Worm (Caenorhabditis elegans) whole organism, L1 larva: ENCODE data around the gene C07A9.13.

ENCODE experiments used
- C16A3.4 ChIP-seq: fragments of 150-350 bp; optimal IDR thresholded peaks from 2 replicates; lab custom pipeline; 2014; ENCODE audit warnings: missing biosample characterization, missing genetic modification characterization
- C34B4.2 ChIP-seq: sonication (generic microtip); optimal IDR thresholded peaks from 2 replicates; lab custom pipeline; 2017; ENCODE audit warnings: mild to moderate bottlenecking, missing genetic modification characterization, missing compliant biosample characterization
- aha-1 ChIP-seq: fragments of 150-350 bp; optimal IDR thresholded peaks from 2 replicates; lab custom pipeline; 2014; ENCODE audit warnings: missing biosample characterization, missing genetic modification characterization
- ama-1 ChIP-seq: fragments of 150-350 bp; optimal IDR thresholded peaks from 2 replicates; lab custom pipeline; 2014
- blmp-1 ChIP-seq: fragments of 150-350 bp; optimal IDR thresholded peaks from 2 replicates; lab custom pipeline; 2014; ENCODE audit warnings: missing biosample characterization, missing genetic modification characterization
- ceh-8 ChIP-seq: fragments of 200-800 bp; sonication (Bioruptor generic); optimal IDR thresholded peaks from 2 replicates; lab custom pipeline; 2018; ENCODE audit warnings: mild to moderate bottlenecking, missing genetic modification characterization, moderate library complexity, missing compliant biosample characterization
- ceh-88 ChIP-seq: fragments of 200-800 bp; sonication (Bioruptor generic); IDR thresholded peaks from 2 replicates; pipeline ENCODE4 v1.3.6; 2022; ENCODE audit warnings: missing genetic modification characterization, missing compliant biosample characterization
- ces-1 ChIP-seq: fragments of 150-350 bp; optimal IDR thresholded peaks from 2 replicates; lab custom pipeline; 2014; ENCODE audit warnings: missing biosample characterization, missing genetic modification reagents, missing genetic modification characterization
- efl-1 ChIP-seq, 4 experiments: fragments of 150-350 bp; optimal IDR thresholded peaks in 3 of 4; peaks in 1 of 4; 1 replicate in 1 of 4; 2 replicates in 3 of 4; lab custom pipeline; 2014; ENCODE audit warnings: missing biosample characterization in 2 of 4, missing genetic modification characterization in 2 of 4, missing genetic modification reagents in 2 of 4
- elt-2 ChIP-seq: sonication (generic microtip); optimal IDR thresholded peaks from 2 replicates; lab custom pipeline; 2016; ENCODE audit warnings: missing genetic modification characterization, mild to moderate bottlenecking, inconsistent platforms, missing compliant biosample characterization, missing genetic modification reagents
- elt-3 ChIP-seq, 6 experiments: fragments of 150-350 bp in 1 of 6; sonication (generic microtip); optimal IDR thresholded peaks; 2 replicates each; lab custom pipeline; 2017 to 2018; ENCODE audit warnings: missing biosample characterization in 6 of 6, missing genetic modification characterization in 6 of 6, inconsistent platforms in 1 of 6
- fos-1 ChIP-seq: fragments of 150-350 bp; optimal IDR thresholded peaks from 2 replicates; lab custom pipeline; 2014; ENCODE audit warnings: missing biosample characterization, missing genetic modification characterization
- hpl-2 ChIP-seq: fragments of 150-350 bp; optimal IDR thresholded peaks from 2 replicates; lab custom pipeline; 2014; ENCODE audit warnings: missing biosample characterization, missing genetic modification reagents, missing genetic modification characterization
- lin-13 ChIP-seq: fragments of 150-350 bp; optimal IDR thresholded peaks from 2 replicates; lab custom pipeline; 2014; ENCODE audit warnings: missing biosample characterization, missing genetic modification reagents, missing genetic modification characterization
- lin-14 ChIP-seq: fragments of 200-800 bp; sonication (Bioruptor generic); optimal IDR thresholded peaks from 2 replicates; lab custom pipeline; 2018; ENCODE audit warnings: mild to moderate bottlenecking, missing genetic modification characterization, moderate library complexity, missing compliant biosample characterization
- lsy-2 ChIP-seq, 2 experiments: fragments of 150-350 bp; optimal IDR thresholded peaks; 2 replicates each; lab custom pipeline; 2014; ENCODE audit warnings: missing biosample characterization in 2 of 2, missing genetic modification characterization in 2 of 2
- mdl-1 ChIP-seq, 2 experiments: fragments of 150-350 bp; optimal IDR thresholded peaks; 2 replicates each; lab custom pipeline; 2014 to 2017; ENCODE audit warnings: missing biosample characterization in 2 of 2, missing genetic modification characterization in 2 of 2, inconsistent platforms in 1 of 2
- nhr-237 ChIP-seq: fragments of 150-350 bp; optimal IDR thresholded peaks from 2 replicates; lab custom pipeline; 2014; ENCODE audit warnings: missing biosample characterization, missing genetic modification characterization
- nhr-28 ChIP-seq: fragments of 150-350 bp; optimal IDR thresholded peaks from 2 replicates; lab custom pipeline; 2014; ENCODE audit warnings: missing biosample characterization, missing genetic modification characterization
- nhr-76 ChIP-seq: sonication (generic microtip); optimal IDR thresholded peaks from 2 replicates; lab custom pipeline; 2017; ENCODE audit warnings: missing biosample characterization, missing genetic modification characterization
- nhr-85 ChIP-seq: sonication (generic microtip); peaks from one replicate; lab custom pipeline; 2016; ENCODE audit warnings: missing genetic modification characterization, inconsistent platforms, missing compliant biosample characterization
- pqm-1 ChIP-seq: sonication (generic microtip); optimal IDR thresholded peaks from 3 replicates; lab custom pipeline; 2017; ENCODE audit warnings: missing biosample characterization, missing genetic modification characterization
- swsn-7 ChIP-seq: sonication (generic microtip); optimal IDR thresholded peaks from 2 replicates; lab custom pipeline; 2016; ENCODE audit warnings: missing genetic modification characterization, missing compliant biosample characterization
- tlp-1 ChIP-seq: fragments of 150-350 bp; optimal IDR thresholded peaks from 2 replicates; lab custom pipeline; 2014; ENCODE audit warnings: missing biosample characterization, missing genetic modification characterization
- unc-30 ChIP-seq: sonication (generic microtip); optimal IDR thresholded peaks from 2 replicates; lab custom pipeline; 2017; ENCODE audit warnings: missing biosample characterization, missing genetic modification characterization
- unc-62 ChIP-seq: fragments of 150-350 bp; optimal IDR thresholded peaks from 2 replicates; lab custom pipeline; 2014; ENCODE audit warnings: missing biosample characterization, missing genetic modification reagents, missing genetic modification characterization
- vab-15 ChIP-seq: sonication (generic microtip); optimal IDR thresholded peaks from 2 replicates; lab custom pipeline; 2017; ENCODE audit warnings: missing genotype, mild to moderate bottlenecking, missing genetic modification characterization, missing compliant biosample characterization

C07A9.13 gene

DNA sequence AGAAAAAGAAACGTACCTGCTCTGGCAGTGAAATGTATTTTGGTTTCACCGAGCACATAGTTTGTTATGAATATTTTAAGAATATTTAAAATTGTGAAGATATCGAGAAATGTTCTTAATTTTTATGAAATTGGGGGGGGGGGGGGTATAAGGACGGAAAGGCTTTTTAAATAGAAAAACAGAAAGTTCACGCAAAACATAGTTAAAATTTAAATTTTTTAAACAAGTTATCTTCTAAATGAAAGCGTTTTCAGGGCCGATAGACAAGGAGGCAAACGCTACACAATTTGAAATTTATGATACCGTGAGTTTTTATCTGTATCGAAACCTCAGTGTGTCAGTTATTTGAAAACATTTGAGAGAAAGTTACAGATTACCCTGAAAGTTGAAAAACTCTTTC lies 25.3 kb downstream of the C07A9.13 start, which contains the start of gene C15H7.4:
C15H7.4 (minus strand) TSS at position 101 of the 400 bp plus-strand sequence.
- TF ChIP-seq elt-2 (tag; lab: Kevin White, UChicago) (no peak), swsn-7 (tag; lab: Kevin White, UChicago) (no peak), nhr-28 (tag; lab: Kevin White, UChicago) (no peak), ama-1 (lab: Kevin White, UChicago) (no peak), aha-1 (no peak), C16A3.4 (no peak), ceh-88 (GFP tag; lab: Robert Waterston, UW) (no peak)

DNA sequence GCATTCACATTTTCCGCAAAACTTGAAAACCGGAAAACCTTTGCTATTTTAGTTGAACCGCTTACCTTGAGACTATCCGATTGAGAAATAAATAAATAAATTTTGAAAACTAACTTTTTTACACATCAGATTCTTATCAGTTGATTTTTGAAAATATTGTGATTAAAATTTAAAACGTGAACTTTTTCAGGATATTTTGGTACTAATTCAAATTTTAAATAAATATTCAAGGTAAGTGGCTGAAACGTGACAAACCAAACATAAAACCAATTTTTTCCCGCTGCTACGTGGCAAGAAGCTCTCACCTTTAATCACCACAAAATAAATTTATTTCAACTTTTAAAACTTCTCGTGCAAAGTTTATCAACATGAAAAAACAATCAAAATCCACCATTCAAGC lies 29.2 kb downstream of the C07A9.13 start, which contains the start of gene C15H7.3:
C15H7.3 (minus strand) TSS at position 101 of the 400 bp plus-strand sequence.
- TF ChIP-seq ces-1 = no peak
- no peak for TF ChIP-seq mdl-1 (tag; optimal IDR thresholded peaks at IDR 0.05; lab: Kevin White, UChicago)
- no peak for TF ChIP-seq blmp-1
- no peak for TF ChIP-seq hpl-2 (GFP tag; lab: Kevin White, UChicago)
- no peak for TF ChIP-seq swsn-7 (tag; lab: Kevin White, UChicago)
- TF ChIP-seq unc-30 (tag; lab: Kevin White, UChicago) = no peak
- TF ChIP-seq elt-3 (tag; optimal IDR thresholded peaks at IDR 0.05; lab: Kevin White, UChicago) = no peak
- TF ChIP-seq lin-13 (GFP tag; lab: Kevin White, UChicago) = no peak
- TF ChIP-seq lin-14 (GFP tag; lab: Kevin White, UChicago) = no peak

ce11 chrIII:9646440-9647021 lies 34.6 kb downstream of the C07A9.13 start:
- TF ChIP-seq blmp-1 = peak; percentile 100
- TF ChIP-seq unc-30 (tag; lab: Kevin White, UChicago) = no peak
- peak in 1 of 6 experiments; percentile 7 for TF ChIP-seq elt-3 (tag; optimal IDR thresholded peaks at IDR 0.05; lab: Kevin White, UChicago)
- no peak for TF ChIP-seq fos-1 (tag; lab: Kevin White, UChicago)

ce11 chrIII:9645099-9645498 lies 36.0 kb downstream of the C07A9.13 start:
- TF ChIP-seq aha-1 (no peak), tlp-1 (tag; lab: Kevin White, UChicago) (no peak), vab-15 (tag; lab: Kevin White, UChicago) (no peak), ceh-8 (GFP tag; lab: Kevin White, UChicago) (no peak), unc-62 (GFP tag; lab: Kevin White, UChicago) (no peak), elt-3 (tag; optimal IDR thresholded peaks at IDR 0.05; lab: Kevin White, UChicago) (peak in 1 of 6 experiments; percentile 38), blmp-1 (peak; percentile 93), nhr-237 (no peak)

DNA sequence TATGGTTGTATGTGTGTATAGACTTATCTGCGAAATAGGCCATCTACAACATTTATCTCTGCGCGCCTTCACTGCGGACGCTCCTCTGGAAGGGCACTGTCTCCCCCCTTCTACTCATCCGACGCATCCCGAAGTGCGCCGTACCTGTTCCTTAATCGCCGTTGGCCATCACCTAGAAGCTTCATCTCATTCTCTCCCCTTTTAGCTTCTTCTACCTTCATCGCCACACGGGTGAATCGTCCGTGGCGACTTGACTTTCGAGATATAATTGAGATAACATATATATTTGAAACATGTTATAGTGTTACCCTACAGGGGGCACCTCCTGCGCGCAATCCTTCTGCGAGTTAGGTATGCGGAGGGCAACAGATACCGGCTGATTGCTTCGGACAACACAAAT lies 39.0 kb downstream of the C07A9.13 start:
- TF ChIP-seq nhr-85 (tag; lab: Kevin White, UChicago) = peak; percentile 12
- no peak for TF ChIP-seq elt-3 (tag; optimal IDR thresholded peaks at IDR 0.05; lab: Kevin White, UChicago)
- no peak for TF ChIP-seq C34B4.2 (tag; lab: Kevin White, UChicago)
- TF ChIP-seq ceh-8 (GFP tag; lab: Kevin White, UChicago) = no peak

DNA sequence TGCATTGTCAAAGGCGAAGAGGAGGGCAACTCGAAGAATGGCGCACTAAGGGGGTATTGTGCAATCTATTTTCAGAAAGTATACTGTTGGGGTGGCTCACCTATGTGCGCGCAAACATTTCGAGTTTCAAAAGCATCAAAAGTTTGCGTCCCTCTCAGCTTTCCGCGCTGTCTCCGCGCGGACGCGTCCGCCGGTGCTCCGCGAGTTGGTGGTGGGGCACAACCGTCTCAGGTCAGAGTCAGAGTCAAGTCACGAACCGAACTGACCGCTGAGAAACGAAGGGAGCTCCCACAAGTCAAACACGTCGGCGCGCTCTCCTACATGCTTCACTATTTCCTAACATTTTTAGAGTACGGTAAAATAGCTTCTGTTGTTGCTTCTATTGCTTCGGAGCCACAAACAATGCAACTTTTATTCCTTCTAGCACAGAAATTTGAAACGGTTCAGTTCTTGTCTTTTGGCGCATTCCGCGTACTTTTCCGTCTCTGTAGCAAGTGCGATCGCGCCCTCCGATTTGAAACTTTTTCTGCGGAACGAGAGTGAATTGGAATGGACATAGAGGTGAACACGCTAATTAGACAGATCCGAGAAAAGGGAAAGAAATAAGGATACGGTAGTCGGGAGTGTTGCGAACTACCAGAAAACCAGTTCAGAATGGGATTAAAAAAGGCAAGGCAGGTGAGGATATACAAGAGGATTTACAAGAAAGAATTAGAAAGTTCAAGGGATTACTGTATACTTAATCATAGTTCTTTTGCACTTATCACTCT lies 41.6 kb downstream of the C07A9.13 start:
- TF ChIP-seq nhr-76 (tag; lab: Kevin White, UChicago) = no peak
- no peak for TF ChIP-seq nhr-237
- TF ChIP-seq efl-1 (optimal IDR thresholded peaks at IDR 0.05; lab: Kevin White, UChicago) = no peak
- peak in 1 of 2 experiments; percentile 51 for TF ChIP-seq efl-1 (GFP tag; optimal IDR thresholded peaks at IDR 0.05 in 1 of 2; lab: Kevin White, UChicago)
- no peak for TF ChIP-seq ces-1
- no peak for TF ChIP-seq pqm-1
- peak; percentile 96 for TF ChIP-seq blmp-1
- no peak for TF ChIP-seq lsy-2 (tag; optimal IDR thresholded peaks at IDR 0.05; lab: Kevin White, UChicago)
